Fruit fly (Drosophila melanogaster) whole organism, prepupa: ENCODE measurements around the gene CG31220.

Experiments
- Blimp-1 ChIP-seq: fragments of 200-800 bp; sonication (Bioruptor generic); optimal IDR thresholded peaks from 3 replicates; lab custom pipeline; 2017; ENCODE audit warnings: missing biosample characterization, missing genetic modification characterization, mild to moderate bottlenecking, moderate library complexity, missing genetic modification reagents
- CG10631 ChIP-seq: fragments of 200-800 bp; sonication (Bioruptor generic); optimal IDR thresholded peaks from 2 replicates; lab custom pipeline; 2016; ENCODE audit warnings: missing biosample characterization, missing genetic modification characterization
- CG11294 ChIP-seq: fragments of 200-800 bp; sonication (Bioruptor generic); IDR thresholded peaks from 2 replicates; pipeline ENCODE4 v1.3.6; 2022; ENCODE audit warnings: missing biosample characterization, missing genetic modification characterization
- CG11902 ChIP-seq: fragments of 200-800 bp; sonication (Bioruptor generic); optimal IDR thresholded peaks from 3 replicates; lab custom pipeline; 2016; ENCODE audit warnings: missing biosample characterization, missing genetic modification characterization
- CG15336 ChIP-seq: fragments of 200-800 bp; sonication (Bioruptor generic); IDR thresholded peaks from 2 replicates; pipeline ENCODE4 v1.3.6; 2022; ENCODE audit warnings: missing biosample characterization, missing genetic modification characterization
- CG3032 ChIP-seq: fragments of 200-800 bp; optimal IDR thresholded peaks from 2 replicates; lab custom pipeline; 2019; ENCODE audit warnings: missing biosample characterization, mild to moderate bottlenecking, missing genetic modification characterization, moderate library complexity
- CG31627 ChIP-seq: fragments of 200-800 bp; sonication (Bioruptor generic); optimal IDR thresholded peaks from 3 replicates; lab custom pipeline; 2016; ENCODE audit warnings: missing biosample characterization, missing genetic modification characterization
- CG32006 ChIP-seq: fragments of 200-800 bp; sonication (Bioruptor generic); optimal IDR thresholded peaks from 3 replicates; lab custom pipeline; 2017; ENCODE audit warnings: missing biosample characterization, mild to moderate bottlenecking, missing genetic modification characterization
- CG3919 ChIP-seq: fragments of 200-800 bp; sonication (Bioruptor generic); optimal IDR thresholded peaks from 3 replicates; lab custom pipeline; 2016; ENCODE audit warnings: missing biosample characterization, missing genetic modification characterization
- CG4318 ChIP-seq: fragments of 200-800 bp; sonication (Bioruptor generic); optimal IDR thresholded peaks from 3 replicates; lab custom pipeline; 2017; ENCODE audit warnings: missing biosample characterization, mild to moderate bottlenecking, missing genetic modification characterization
- CG6163 ChIP-seq: fragments of 200-800 bp; sonication (Bioruptor generic); IDR thresholded peaks from 3 replicates; pipeline ENCODE4 v1.3.6; 2022; ENCODE audit warnings: missing biosample characterization, missing genetic modification characterization
- CG6792 ChIP-seq: fragments of 200-800 bp; sonication (Bioruptor generic); optimal IDR thresholded peaks from 3 replicates; lab custom pipeline; 2016; ENCODE audit warnings: missing biosample characterization, missing genetic modification characterization
- CG7368 ChIP-seq: fragments of 200-800 bp; sonication (Bioruptor generic); optimal IDR thresholded peaks from 3 replicates; lab custom pipeline; 2016; ENCODE audit warnings: missing biosample characterization, missing genetic modification characterization
- CG8119 ChIP-seq: fragments of 200-800 bp; sonication (Bioruptor generic); IDR thresholded peaks from 3 replicates; pipeline ENCODE4 v1.3.6; 2022; ENCODE audit warnings: missing biosample characterization, missing genetic modification characterization
- CG8632 ChIP-seq: fragments of 200-800 bp; sonication (Bioruptor generic); optimal IDR thresholded peaks from 3 replicates; lab custom pipeline; 2016; ENCODE audit warnings: missing biosample characterization, missing genetic modification characterization
- Eip75B ChIP-seq: fragments of 200-800 bp; sonication (Bioruptor generic); optimal IDR thresholded peaks from 3 replicates; lab custom pipeline; 2016; ENCODE audit warnings: missing biosample characterization, missing genetic modification characterization
- Eip78C ChIP-seq: fragments of 200-800 bp; sonication (Bioruptor generic); peaks from one replicate; lab custom pipeline; 2016; ENCODE audit warnings: missing biosample characterization, missing genetic modification characterization
- Eip93F ChIP-seq: fragments of 200-800 bp; sonication (Bioruptor generic); optimal IDR thresholded peaks from 2 replicates; lab custom pipeline; 2016; ENCODE audit warnings: missing biosample characterization, mild to moderate bottlenecking, missing genetic modification characterization
- Ets96B ChIP-seq: fragments of 200-800 bp; optimal IDR thresholded peaks from 2 replicates; lab custom pipeline; 2019; ENCODE audit warnings: missing biosample characterization, mild to moderate bottlenecking, missing genetic modification characterization, moderate library complexity
- Gug ChIP-seq: fragments of 200-800 bp; sonication (Bioruptor generic); IDR thresholded peaks from 2 replicates; pipeline ENCODE4 v1.3.6; 2022; ENCODE audit warnings: missing biosample characterization, missing genetic modification characterization
- Hr38 ChIP-seq: sonication (Bioruptor generic); optimal IDR thresholded peaks from 2 replicates; lab custom pipeline; 2016; ENCODE audit warnings: missing biosample characterization, missing genetic modification characterization
- Hr39 ChIP-seq: fragments of 200-800 bp; sonication (Bioruptor generic); optimal IDR thresholded peaks from 2 replicates; lab custom pipeline; 2016; ENCODE audit warnings: missing biosample characterization, missing genetic modification characterization
- Lpt ChIP-seq: fragments of 200-800 bp; sonication (Bioruptor generic); optimal IDR thresholded peaks from 3 replicates; lab custom pipeline; 2016; ENCODE audit warnings: missing biosample characterization, missing genetic modification characterization
- Smox ChIP-seq: fragments of 200-800 bp; sonication (Bioruptor generic); optimal IDR thresholded peaks from 3 replicates; lab custom pipeline; 2016; ENCODE audit warnings: missing biosample characterization, missing genetic modification characterization
- Sox102F ChIP-seq: fragments of 200-800 bp; sonication (Bioruptor generic); optimal IDR thresholded peaks from 2 replicates; lab custom pipeline; 2016; ENCODE audit warnings: missing biosample characterization, mild to moderate bottlenecking, missing genetic modification characterization
- Sox14 ChIP-seq: fragments of 200-800 bp; sonication (Bioruptor generic); optimal IDR thresholded peaks from 3 replicates; lab custom pipeline; 2016; ENCODE audit warnings: missing biosample characterization, missing genetic modification characterization
- acj6 ChIP-seq: fragments of 200-800 bp; sonication (Bioruptor generic); optimal IDR thresholded peaks from 3 replicates; lab custom pipeline; 2016; ENCODE audit warnings: missing biosample characterization, missing genetic modification characterization
- cyc ChIP-seq: fragments of 200-800 bp; sonication (Bioruptor generic); optimal IDR thresholded peaks from 3 replicates; lab custom pipeline; 2016; ENCODE audit warnings: missing biosample characterization, missing genetic modification characterization
- dsx ChIP-seq: fragments of 200-800 bp; optimal IDR thresholded peaks from 3 replicates; lab custom pipeline; 2019; ENCODE audit warnings: missing biosample characterization, mild to moderate bottlenecking, missing genetic modification characterization, moderate library complexity; ENCODE audit not compliant: poor library complexity, severe bottlenecking
- eg ChIP-seq: fragments of 200-800 bp; sonication (Bioruptor generic); IDR thresholded peaks from 3 replicates; pipeline ENCODE4 v1.3.6; 2022; ENCODE audit warnings: missing biosample characterization, missing genetic modification characterization
- esn ChIP-seq: fragments of 200-800 bp; sonication (Bioruptor generic); optimal IDR thresholded peaks from 2 replicates; lab custom pipeline; 2016; ENCODE audit warnings: missing biosample characterization, mild to moderate bottlenecking, missing genetic modification characterization, moderate library complexity
- fd59A ChIP-seq: fragments of 200-800 bp; sonication (Bioruptor generic); optimal IDR thresholded peaks from 2 replicates; lab custom pipeline; 2017; ENCODE audit warnings: missing biosample characterization, mild to moderate bottlenecking, missing genetic modification characterization, missing genetic modification reagents
- fd85E ChIP-seq: fragments of 200-800 bp; sonication (Bioruptor generic); optimal IDR thresholded peaks from 3 replicates; lab custom pipeline; 2016; ENCODE audit warnings: missing biosample characterization, missing genetic modification characterization
- fkh ChIP-seq: fragments of 200-800 bp; sonication (Bioruptor generic); optimal IDR thresholded peaks from 3 replicates; lab custom pipeline; 2017; ENCODE audit warnings: missing biosample characterization, mild to moderate bottlenecking, missing genetic modification characterization, moderate library complexity
- pdm3 ChIP-seq: fragments of 200-800 bp; sonication (Bioruptor generic); optimal IDR thresholded peaks from 3 replicates; lab custom pipeline; 2016; ENCODE audit warnings: missing biosample characterization, missing genetic modification characterization
- spab ChIP-seq: fragments of 200-800 bp; sonication (Bioruptor generic); optimal IDR thresholded peaks from 2 replicates; lab custom pipeline; 2017; ENCODE audit warnings: missing biosample characterization, mild to moderate bottlenecking, missing genetic modification characterization, missing genetic modification reagents
- ss ChIP-seq, 2 experiments: fragments of 200-800 bp; sonication (Bioruptor generic); optimal IDR thresholded peaks; 2 replicates in 1 of 2; 3 replicates in 1 of 2; lab custom pipeline; 2017 to 2018; ENCODE audit warnings: mild to moderate bottlenecking in 2 of 2, missing biosample characterization in 2 of 2, missing genetic modification characterization in 2 of 2, moderate library complexity in 1 of 2
- svp ChIP-seq: fragments of 200-800 bp; sonication (Bioruptor generic); peaks from one replicate; lab custom pipeline; 2016; ENCODE audit warnings: missing biosample characterization, missing genetic modification characterization
- topi ChIP-seq: fragments of 200-800 bp; sonication (Bioruptor generic); optimal IDR thresholded peaks from 3 replicates; lab custom pipeline; 2016; ENCODE audit warnings: missing biosample characterization, missing genetic modification characterization

The CG31220 gene

dm6 chr3R:19641498-19642065, 6.7 kb upstream of the CG31220 start (continued):
- peak; percentile 73 for TF ChIP-seq CG6792 (GFP tag; lab: Kevin White, UChicago)
- TF ChIP-seq fkh (GFP tag; lab: Kevin White, UChicago), result peak; percentile 73
- TF ChIP-seq esn (GFP tag; lab: Kevin White, UChicago), result peak; percentile 85
- TF ChIP-seq CG6163, result peak; percentile 94
- TF ChIP-seq Gug, result peak; percentile 90
- TF ChIP-seq Blimp-1 (GFP tag; lab: Kevin White, UChicago), result peak; percentile 61
- peak; percentile 85 for TF ChIP-seq CG3919 (GFP tag; lab: Kevin White, UChicago)
- peak; percentile 95 for TF ChIP-seq Eip78C (GFP tag; lab: Kevin White, UChicago)
- TF ChIP-seq Sox14 (GFP tag; lab: Kevin White, UChicago), result peak; percentile 59
- TF ChIP-seq, all 60 proteins: peak for 58

- TF ChIP-seq Eip78C (GFP tag; lab: Kevin White, UChicago) (peak; percentile 81), Smox (GFP tag; lab: Kevin White, UChicago) (peak; percentile 25), esn (GFP tag; lab: Kevin White, UChicago) (no peak), ss (GFP tag; optimal IDR thresholded peaks at IDR 0.05; lab: Kevin White, UChicago) (no peak), Eip93F (peak; percentile 51), CG15336 (GFP tag; lab: Robert Waterston, UW) (peak; percentile 25; the same call in 1 of the 2 replicates), svp (GFP tag; lab: Kevin White, UChicago) (peak; percentile 46), Hr38 (GFP tag; lab: Kevin White, UChicago) (no peak), CG32006 (GFP tag; lab: Kevin White, UChicago) (no peak), dsx (GFP tag; lab: Kevin White, UChicago) (peak; percentile 68), Eip75B (peak; percentile 5)
These were observed 6.0 kb upstream of the CG31220 start, which contains the start of gene subdued for dm6 chr3R:19642092-19642892. Gene subdued (minus strand): TSS chr3R:19642722.

- TF ChIP-seq CG15336 (GFP tag; lab: Robert Waterston, UW) (no peak), esn (GFP tag; lab: Kevin White, UChicago) (peak; percentile 35), Eip78C (GFP tag; lab: Kevin White, UChicago) (peak; percentile 68), topi (GFP tag; lab: Kevin White, UChicago) (peak; percentile 23)
These were observed 5.4 kb upstream of the CG31220 start for dm6 chr3R:19642893-19643270.

DNA sequence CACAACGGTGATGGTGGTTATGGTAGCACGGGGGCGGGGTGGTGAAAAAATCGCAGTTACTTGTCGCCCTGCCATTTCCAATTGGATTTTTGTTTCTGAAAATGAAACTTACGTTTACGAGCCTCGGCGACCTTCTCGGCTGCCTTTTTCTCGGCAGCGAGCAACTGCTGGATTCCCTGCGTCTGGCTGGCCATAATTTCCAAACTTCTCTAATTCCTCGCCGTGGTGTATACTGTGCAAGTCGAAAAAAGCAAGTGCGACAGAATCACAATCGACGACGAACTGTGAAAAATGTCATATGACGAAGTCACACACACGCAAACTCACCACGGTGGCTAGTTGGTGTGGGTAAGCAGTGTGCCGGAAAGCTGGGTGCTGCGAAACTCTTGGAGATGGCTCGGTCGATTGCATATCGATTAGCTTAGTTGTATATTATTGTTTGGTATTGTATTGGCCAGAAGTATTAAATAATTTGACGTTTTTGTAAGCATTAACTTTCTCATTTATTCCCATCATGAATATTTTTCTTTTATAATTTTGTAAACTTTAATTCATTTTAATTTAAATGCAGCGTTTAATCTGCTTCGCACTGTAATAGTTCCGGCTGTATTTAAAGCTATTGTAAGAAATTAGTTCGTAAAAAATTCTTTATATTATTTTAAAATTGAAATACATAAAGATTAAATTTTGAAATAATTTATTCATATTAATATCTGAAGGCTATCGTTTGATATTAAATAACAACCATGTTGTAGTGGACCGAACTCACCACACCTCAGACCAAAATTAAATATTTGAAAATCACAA, 4.0 kb upstream of the CG31220 start, which contains the start of gene Vha13:
Vha13 (minus strand) TSS at position 293 of the 807 bp plus-strand sequence.
- TF ChIP-seq CG8119 (GFP tag; lab: Robert Waterston, UW), result peak; percentile 31; the same call in 1 of the 3 replicates
- TF ChIP-seq CG7368 (GFP tag; lab: Kevin White, UChicago), result peak; percentile 15
- TF ChIP-seq CG8632, result no peak
- no peak for TF ChIP-seq Lpt (GFP tag; lab: Kevin White, UChicago)
- TF ChIP-seq dsx (GFP tag; lab: Kevin White, UChicago), result peak; percentile 2
- TF ChIP-seq CG3032 (tag; lab: Kevin White, UChicago), result no peak
- peak; percentile 32 for TF ChIP-seq Smox (GFP tag; lab: Kevin White, UChicago)
- peak; percentile 58 for TF ChIP-seq Hr39 (GFP tag; lab: Kevin White, UChicago)
- TF ChIP-seq Sox102F, result peak; percentile 64
- TF ChIP-seq acj6 (GFP tag; lab: Kevin White, UChicago), result peak; percentile 20
- no peak for TF ChIP-seq fd85E (GFP tag; lab: Kevin White, UChicago)
- peak; percentile 28 for TF ChIP-seq topi (GFP tag; lab: Kevin White, UChicago)
- no peak for TF ChIP-seq CG4318 (GFP tag; lab: Kevin White, UChicago)
- TF ChIP-seq CG31627, result peak; percentile 49
- no peak for TF ChIP-seq pdm3 (GFP tag; lab: Kevin White, UChicago)
- TF ChIP-seq spab (GFP tag; lab: Kevin White, UChicago), result no peak
- peak; percentile 49 to 57 for TF ChIP-seq ss (GFP tag; optimal IDR thresholded peaks at IDR 0.05; lab: Kevin White, UChicago)
- no peak for TF ChIP-seq Gug
- TF ChIP-seq CG6163, result peak; percentile 46; the same call in 1 of the 3 replicates
- no peak for TF ChIP-seq CG11294 (GFP tag; lab: Robert Waterston, UW)
- no peak for TF ChIP-seq eg (GFP tag; lab: Robert Waterston, UW)
- TF ChIP-seq CG32006 (GFP tag; lab: Kevin White, UChicago), result no peak
- no peak for TF ChIP-seq fd59A (GFP tag; lab: Kevin White, UChicago)
- TF ChIP-seq cyc (GFP tag; lab: Kevin White, UChicago), result peak; percentile 5
- peak; percentile 11 for TF ChIP-seq Sox14 (GFP tag; lab: Kevin White, UChicago)
- TF ChIP-seq Ets96B, result no peak
- peak; percentile 51 for TF ChIP-seq CG10631
- TF ChIP-seq Blimp-1 (GFP tag; lab: Kevin White, UChicago), result peak; percentile 10
- peak; percentile 32 for TF ChIP-seq CG11902
- TF ChIP-seq CG3919 (GFP tag; lab: Kevin White, UChicago), result peak; percentile 50
- TF ChIP-seq Hr38 (GFP tag; lab: Kevin White, UChicago), result no peak
